Worm (Caenorhabditis elegans) whole organism, L4 larva: ENCODE results near the gene Y116A8C.33.

ENCODE experiments used
- Y105C5A.15 ChIP-seq: fragments of 200-800 bp; sonication (Bioruptor generic); IDR thresholded peaks from 2 replicates; pipeline ENCODE4 v1.3.6; 2022; ENCODE audit warnings: missing genetic modification characterization, missing compliant biosample characterization
- Y75B8A.6 ChIP-seq: fragments of 200-800 bp; sonication (Bioruptor generic); IDR thresholded peaks from 2 replicates; pipeline ENCODE4 v1.3.6; 2022; ENCODE audit warnings: missing genetic modification reagents, missing genetic modification characterization, missing compliant biosample characterization
- aha-1 ChIP-seq: fragments of 150-350 bp; peaks from one replicate; lab custom pipeline; 2014; ENCODE audit warnings: missing biosample characterization, missing genetic modification characterization
- attf-4 ChIP-seq: sonication (generic microtip); optimal IDR thresholded peaks from 3 replicates; lab custom pipeline; 2017; ENCODE audit warnings: missing biosample characterization, missing genetic modification characterization
- ceh-82 ChIP-seq: sonication (generic microtip); optimal IDR thresholded peaks from 2 replicates; lab custom pipeline; 2017; ENCODE audit warnings: missing biosample characterization, missing genetic modification characterization
- daf-16 ChIP-seq, 3 experiments: sonication (generic microtip); optimal IDR thresholded peaks; 2 replicates each; lab custom pipeline; 2016 to 2017; ENCODE audit warnings: missing genetic modification characterization in 3 of 3, missing genetic modification reagents in 3 of 3, mild to moderate bottlenecking in 2 of 3, missing compliant biosample characterization in 2 of 3, missing biosample characterization in 1 of 3, moderate library complexity in 1 of 3
- dmd-9 ChIP-seq: fragments of 200-800 bp; sonication (Bioruptor generic); IDR thresholded peaks from 2 replicates; pipeline ENCODE4 v1.3.6; 2022; ENCODE audit warnings: missing genetic modification reagents, missing genetic modification characterization, missing compliant biosample characterization
- dpl-1 ChIP-seq: fragments of 150-350 bp; optimal IDR thresholded peaks from 2 replicates; lab custom pipeline; 2014; ENCODE audit warnings: missing biosample characterization, missing genetic modification reagents, missing genetic modification characterization
- dve-1 ChIP-seq: sonication (generic microtip); optimal IDR thresholded peaks from 2 replicates; lab custom pipeline; 2017; ENCODE audit warnings: antibody characterized with exemption, mild to moderate bottlenecking, missing genetic modification characterization, missing compliant biosample characterization; ENCODE audit not compliant: insufficient read depth
- hmg-1.1 ChIP-seq: fragments of 200-800 bp; sonication (Bioruptor generic); IDR thresholded peaks from 2 replicates; pipeline ENCODE4 v1.3.6; 2022; ENCODE audit warnings: missing genetic modification reagents, missing genetic modification characterization, missing compliant biosample characterization
- lin-38 ChIP-seq: fragments of 200-800 bp; sonication (Bioruptor generic); IDR thresholded peaks from 2 replicates; pipeline ENCODE4 v1.3.6; 2022; ENCODE audit warnings: missing genetic modification reagents, missing genetic modification characterization, missing compliant biosample characterization
- lir-3 ChIP-seq: sonication (generic microtip); optimal IDR thresholded peaks from 2 replicates; lab custom pipeline; 2016; ENCODE audit warnings: mild to moderate bottlenecking, missing genetic modification characterization, missing compliant biosample characterization
- madf-5 ChIP-seq, 2 experiments: fragments of 200-800 bp; sonication (Bioruptor generic); IDR thresholded peaks; 2 replicates each; pipeline ENCODE4 v1.3.6; 2022; ENCODE audit warnings: missing compliant biosample characterization in 2 of 2, missing genetic modification characterization in 2 of 2
- madf-9 ChIP-seq: fragments of 200-800 bp; sonication (Bioruptor generic); conservative IDR thresholded peaks from 2 replicates; pipeline ENCODE4 v1.3.6; 2022; ENCODE audit warnings: missing genetic modification reagents, missing genetic modification characterization, missing compliant biosample characterization
- mep-1 ChIP-seq: fragments of 150-350 bp; sonication (generic microtip); optimal IDR thresholded peaks from 3 replicates; lab custom pipeline; 2014; ENCODE audit warnings: missing biosample characterization, missing genetic modification characterization
- mes-2 ChIP-seq: sonication (generic microtip); optimal IDR thresholded peaks from 2 replicates; lab custom pipeline; 2016; ENCODE audit warnings: missing genotype, mild to moderate bottlenecking, missing genetic modification characterization, missing compliant biosample characterization; ENCODE audit not compliant: poor library complexity, severe bottlenecking
- mxl-2 ChIP-seq: fragments of 200-800 bp; sonication (Bioruptor generic); conservative IDR thresholded peaks from 2 replicates; pipeline ENCODE4 v1.3.6; 2022; ENCODE audit warnings: missing genetic modification reagents, missing genetic modification characterization, missing compliant biosample characterization
- mxl-3 ChIP-seq: fragments of 200-800 bp; sonication (Bioruptor generic); optimal IDR thresholded peaks from 2 replicates; lab custom pipeline; 2018; ENCODE audit warnings: mild to moderate bottlenecking, missing genetic modification characterization, missing compliant biosample characterization
- nhr-10 ChIP-seq: fragments of 150-350 bp; optimal IDR thresholded peaks from 2 replicates; lab custom pipeline; 2014; ENCODE audit warnings: missing biosample characterization, missing genetic modification characterization
- nhr-237 ChIP-seq: sonication (generic microtip); optimal IDR thresholded peaks from 2 replicates; lab custom pipeline; 2017; ENCODE audit warnings: missing biosample characterization, missing genetic modification characterization
- nhr-25 ChIP-seq: sonication (generic microtip); optimal IDR thresholded peaks from 2 replicates; lab custom pipeline; 2017; ENCODE audit warnings: missing genetic modification characterization, mild to moderate bottlenecking, missing compliant biosample characterization, antibody characterized with exemption, moderate library complexity, borderline replicate concordance; ENCODE audit not compliant: insufficient read depth
- rbr-2 ChIP-seq: sonication (generic microtip); optimal IDR thresholded peaks from 2 replicates; lab custom pipeline; 2016; ENCODE audit warnings: missing genotype, missing genetic modification characterization, missing compliant biosample characterization
- set-16 ChIP-seq: fragments of 200-800 bp; sonication (Bioruptor generic); IDR thresholded peaks from 2 replicates; pipeline ENCODE4 v1.3.6; 2022; ENCODE audit warnings: missing genetic modification reagents, missing genetic modification characterization, missing compliant biosample characterization
- snpc-1.2 ChIP-seq: fragments of 200-800 bp; sonication (Bioruptor generic); IDR thresholded peaks from 2 replicates; pipeline ENCODE4 v1.3.6; 2022; ENCODE audit warnings: missing genetic modification reagents, missing genetic modification characterization, missing compliant biosample characterization
- spr-1 ChIP-seq: sonication (generic microtip); optimal IDR thresholded peaks from 2 replicates; lab custom pipeline; 2016; ENCODE audit warnings: mild to moderate bottlenecking, missing genetic modification characterization, missing compliant biosample characterization
- tra-1 ChIP-seq: fragments of 200-800 bp; sonication (Bioruptor generic); IDR thresholded peaks from 2 replicates; pipeline ENCODE4 v1.3.6; 2022; ENCODE audit warnings: missing genetic modification reagents, missing genetic modification characterization, missing compliant biosample characterization
- unc-62 ChIP-seq, 3 experiments: fragments of 150-350 bp in 1 of 3; sonication (generic microtip); optimal IDR thresholded peaks in 2 of 3; peaks in 1 of 3; 1 replicate in 1 of 3; 2 replicates in 2 of 3; lab custom pipeline; 2014 to 2017; ENCODE audit warnings: missing biosample characterization in 3 of 3, missing genetic modification characterization in 3 of 3, missing genetic modification reagents in 3 of 3, missing genotype in 1 of 3

The Y116A8C.33 gene

DNA sequence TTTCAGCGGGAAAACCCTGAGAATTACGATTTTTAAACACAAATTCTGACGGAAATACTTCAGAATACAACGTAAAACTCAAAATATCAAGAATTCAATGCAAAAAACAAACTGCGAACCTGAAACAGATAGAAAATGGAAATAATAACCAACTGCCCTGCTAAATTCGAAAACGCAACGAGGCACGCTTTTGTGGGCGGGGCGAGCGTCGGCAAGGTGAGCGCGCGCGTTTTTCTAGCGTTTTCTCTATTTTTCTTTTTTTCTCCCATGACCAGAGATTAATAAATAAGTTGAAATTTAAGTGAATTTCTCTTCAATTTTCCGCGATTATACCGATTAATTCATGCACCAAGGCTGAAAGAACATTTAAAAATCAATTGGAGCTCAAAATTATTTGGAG lies 6.7 kb downstream of the Y116A8C.33 start, which contains the start of gene uaf-2 (continued):
- TF ChIP-seq nhr-25 (tag; lab: Kevin White, UChicago) (no peak), attf-4 (tag; lab: Kevin White, UChicago) (no peak), lin-38 (GFP tag; lab: Robert Waterston, UW) (peak; percentile 25; the same call in 1 of the 2 replicates), unc-62 (GFP tag; optimal IDR thresholded peaks at IDR 0.05 in 1 of 2; lab: Kevin White, UChicago) (peak in 1 of 2 experiments; percentile 1), unc-62 (tag; optimal IDR thresholded peaks at IDR 0.05; lab: Kevin White, UChicago) (no peak), dve-1 (tag; lab: Kevin White, UChicago) (peak; percentile 19), nhr-10 (tag; lab: Kevin White, UChicago) (no peak), lir-3 (tag; lab: Kevin White, UChicago) (no peak), rbr-2 (tag; lab: Kevin White, UChicago) (peak; percentile 17), dpl-1 (peak; percentile 44), mes-2 (peak; percentile 82)

DNA sequence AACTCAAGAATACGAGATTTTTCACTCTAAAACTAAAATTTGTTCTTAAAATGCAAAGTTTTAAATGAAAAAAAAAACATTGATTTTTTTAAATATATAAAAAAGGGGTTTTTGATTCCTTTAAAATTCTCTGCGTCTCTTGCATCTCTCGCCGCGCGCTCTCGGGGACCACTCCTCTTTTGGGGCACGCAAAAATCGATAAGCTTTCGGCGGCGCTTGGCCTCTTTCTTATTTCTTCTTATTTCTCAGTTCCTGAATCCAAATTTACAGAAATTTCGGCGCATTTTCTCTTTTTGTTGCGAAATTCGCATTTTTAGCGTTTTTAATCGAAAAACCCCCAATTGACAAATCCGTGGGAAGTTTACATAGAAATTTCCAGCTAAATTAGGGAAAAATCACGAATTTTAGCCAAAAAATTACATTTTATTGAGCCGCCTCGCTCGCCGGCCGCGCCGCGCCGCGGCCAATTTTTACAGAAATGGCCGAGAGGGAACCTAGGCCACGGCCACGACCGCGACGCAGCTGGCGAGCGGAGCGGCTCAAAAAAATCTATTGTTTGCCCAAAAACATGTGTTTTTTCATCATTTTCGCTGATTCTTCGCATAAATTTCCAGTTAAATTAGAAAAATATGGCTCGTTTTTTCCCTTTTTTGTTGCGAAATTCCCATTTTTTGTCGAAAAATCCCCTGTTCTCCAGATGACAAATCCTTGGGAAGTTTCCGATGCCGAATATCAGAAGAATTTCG lies 7.2 kb downstream of the Y116A8C.33 start, which contains the start of gene itsn-1:
TSS of gene itsn-1 (plus strand) at position 696 of the 746 bp plus-strand sequence.
- peak; percentile 46 for TF ChIP-seq mes-2
- peak; percentile 24 for TF ChIP-seq aha-1 (tag; lab: Kevin White, UChicago)
- 0 out of 4 replicates have a peak, but pooled peaks of 1 of the 2 experiments have one; percentile 46 for TF ChIP-seq madf-5 (GFP tag; IDR thresholded peaks at IDR 0.05; lab: Robert Waterston, UW)
- TF ChIP-seq daf-16 (GFP tag; optimal IDR thresholded peaks at IDR 0.05; lab: Kevin White, UChicago): no peak
- TF ChIP-seq daf-16 (tag; optimal IDR thresholded peaks at IDR 0.05; lab: Kevin White, UChicago): no peak
- peak; percentile 68 for TF ChIP-seq snpc-1.2
- 0 out of 2 replicates have a peak, but pooled peaks have one; percentile 6 for TF ChIP-seq dmd-9 (GFP tag; lab: Robert Waterston, UW)
- 0 out of 2 replicates have a peak, but pooled peaks have one; percentile 13 for TF ChIP-seq tra-1 (GFP tag; lab: Robert Waterston, UW)
- TF ChIP-seq dpl-1: no peak
- no peak for TF ChIP-seq mep-1 (tag; lab: Kevin White, UChicago)
- TF ChIP-seq madf-9 (GFP tag; lab: Robert Waterston, UW): 0 out of 2 replicates have a peak, but pooled peaks have one; percentile 2
- TF ChIP-seq set-16 (GFP tag; lab: Robert Waterston, UW): peak; percentile 77

DNA sequence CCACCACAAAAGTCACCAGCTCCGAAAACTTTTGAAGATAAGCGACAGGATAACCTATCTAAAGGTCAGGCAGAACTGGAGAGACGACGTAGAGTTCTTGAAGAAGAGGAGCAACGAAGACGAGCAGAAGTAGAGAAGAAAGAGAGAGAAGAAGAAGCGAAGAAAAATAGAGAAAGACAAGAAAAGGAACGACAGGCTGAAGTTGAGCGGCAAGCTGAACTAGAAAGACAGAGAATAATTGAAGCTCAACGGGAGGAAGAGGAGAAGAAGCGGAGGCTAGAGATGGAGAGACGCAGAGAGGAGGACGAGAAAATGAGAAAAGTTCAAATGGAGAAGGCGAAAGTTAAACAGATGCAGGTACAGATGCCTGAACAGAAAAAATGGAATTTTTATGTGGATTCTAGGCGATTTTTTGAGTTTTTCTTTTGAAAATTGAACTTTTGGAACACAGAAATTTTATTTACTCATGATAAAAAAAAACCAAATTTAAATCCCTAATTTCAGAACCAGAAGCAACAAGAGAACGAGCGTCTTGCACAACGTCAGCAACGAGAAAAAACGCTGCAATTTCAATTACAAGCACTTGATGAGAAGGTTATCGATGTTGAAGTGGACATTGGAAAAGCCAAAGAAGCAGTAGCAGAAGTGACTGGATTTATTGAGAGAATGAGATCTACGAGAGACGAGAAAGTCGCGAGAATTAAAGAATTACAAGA lies 9.3 kb downstream of the Y116A8C.33 start:
- TF ChIP-seq hmg-1.1 (GFP tag; lab: Robert Waterston, UW) (0 out of 2 replicates have a peak, but pooled peaks have one; percentile 51), Y75B8A.6 (GFP tag; lab: Robert Waterston, UW) (no peak), unc-62 (GFP tag; optimal IDR thresholded peaks at IDR 0.05 in 1 of 2; lab: Kevin White, UChicago) (peak in 1 of 2 experiments; percentile 94), unc-62 (tag; optimal IDR thresholded peaks at IDR 0.05; lab: Kevin White, UChicago) (no peak)
- TF ChIP-seq, all 104 proteins: peak for 2

DNA sequence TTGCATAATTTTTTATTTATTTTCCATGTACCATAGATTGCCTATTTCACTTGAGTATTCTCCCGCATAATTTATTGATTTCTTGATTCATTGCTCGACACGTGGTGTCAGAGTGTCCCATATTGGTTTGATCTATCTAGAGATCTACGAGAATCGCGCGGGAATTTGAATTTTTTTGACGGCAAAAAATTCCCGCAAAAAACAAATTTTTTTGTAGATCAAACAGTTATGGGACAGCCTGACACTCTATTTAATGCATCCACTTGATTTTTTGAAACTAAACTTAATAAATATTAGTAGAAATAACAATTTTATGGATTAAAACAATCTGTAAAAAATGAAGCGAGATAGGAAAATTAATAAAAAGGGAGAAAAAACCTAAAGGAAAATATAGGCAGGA lies 14.1 kb downstream of the Y116A8C.33 start:
- no peak for TF ChIP-seq nhr-237 (tag; lab: Kevin White, UChicago)
- TF ChIP-seq snpc-1.2: peak; percentile 41; the same call in 1 of the 2 replicates

DNA sequence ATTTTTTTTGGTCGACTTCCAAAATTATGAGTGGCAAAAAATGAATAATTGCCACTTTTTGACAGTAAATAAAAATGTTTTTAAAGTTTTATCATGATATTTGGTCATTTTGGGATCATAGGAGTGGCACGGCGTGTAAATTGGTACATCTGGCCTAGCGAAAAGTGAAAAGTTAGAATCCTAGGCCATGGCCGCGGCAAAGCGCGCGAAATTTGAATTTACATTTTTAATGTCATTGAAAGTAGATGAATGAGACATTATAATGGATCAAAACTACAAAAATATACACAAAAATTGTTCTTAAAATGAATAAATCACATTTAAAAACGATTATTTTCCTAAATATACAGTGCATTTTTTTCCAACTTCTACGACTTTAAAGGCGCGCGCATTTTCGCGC lies 14.6 kb downstream of the Y116A8C.33 start:
- TF ChIP-seq ceh-82 (no peak), mxl-3 (GFP tag; lab: Kevin White, UChicago) (no peak), mxl-2 (GFP tag; lab: Robert Waterston, UW) (no peak), Y105C5A.15 (no peak), spr-1 (no peak), dpl-1 (peak; percentile 21)
